Fruit fly (Drosophila melanogaster) whole organism, embryonic: ENCODE data around the gene CG44006.

ENCODE experiments used
- Asciz ChIP-seq: fragments of 200-800 bp; sonication (Bioruptor generic); optimal IDR thresholded peaks from 2 replicates; lab custom pipeline; 2017; ENCODE audit warnings: missing biosample characterization, mild to moderate bottlenecking, missing genetic modification characterization, missing genetic modification reagents
- CG10209 ChIP-seq: fragments of 200-800 bp; sonication (Bioruptor generic); optimal IDR thresholded peaks from 3 replicates; lab custom pipeline; 2017; ENCODE audit warnings: missing biosample characterization, mild to moderate bottlenecking, missing genetic modification characterization, missing genetic modification reagents
- CG10274 ChIP-seq: fragments of 200-800 bp; sonication (Bioruptor generic); optimal IDR thresholded peaks from 3 replicates; lab custom pipeline; 2017; ENCODE audit warnings: missing biosample characterization, mild to moderate bottlenecking, missing genetic modification characterization
- CG11560 ChIP-seq: fragments of 200-800 bp; sonication (Bioruptor generic); IDR thresholded peaks from 3 replicates; pipeline ENCODE4 v1.3.6; 2022; ENCODE audit warnings: missing biosample characterization, missing genetic modification characterization
- CG13296 ChIP-seq: fragments of 200-800 bp; sonication (Bioruptor generic); optimal IDR thresholded peaks from 3 replicates; lab custom pipeline; 2018; ENCODE audit warnings: missing biosample characterization, mild to moderate bottlenecking, missing genetic modification characterization
- CG13624 ChIP-seq: fragments of 200-800 bp; sonication (Bioruptor generic); optimal IDR thresholded peaks from 2 replicates; lab custom pipeline; 2016; ENCODE audit warnings: missing biosample characterization, missing genetic modification characterization
- CG15073 ChIP-seq: fragments of 200-800 bp; sonication (Bioruptor generic); optimal IDR thresholded peaks from 2 replicates; lab custom pipeline; 2016; ENCODE audit warnings: missing biosample characterization, missing genetic modification characterization
- CG1529 ChIP-seq: fragments of 200-800 bp; sonication (Bioruptor generic); optimal IDR thresholded peaks from 3 replicates; lab custom pipeline; 2018; ENCODE audit warnings: missing biosample characterization, missing genetic modification characterization
- CG34376 ChIP-seq: fragments of 200-800 bp; sonication (Bioruptor generic); optimal IDR thresholded peaks from 2 replicates; lab custom pipeline; 2018; ENCODE audit warnings: missing biosample characterization, mild to moderate bottlenecking, missing genetic modification characterization
- CG3838 ChIP-seq: fragments of 200-800 bp; sonication (Bioruptor generic); optimal IDR thresholded peaks from 3 replicates; lab custom pipeline; 2016; ENCODE audit warnings: missing biosample characterization, missing genetic modification characterization
- CG4282 ChIP-seq: fragments of 200-800 bp; sonication (Bioruptor generic); optimal IDR thresholded peaks from 2 replicates; lab custom pipeline; 2016; ENCODE audit warnings: missing biosample characterization, missing genetic modification characterization
- CG6272 ChIP-seq: fragments of 200-800 bp; sonication (Bioruptor generic); IDR thresholded peaks from 2 replicates; pipeline ENCODE4 v1.3.6; 2022; ENCODE audit warnings: missing biosample characterization, missing genetic modification characterization
- CG8089 ChIP-seq: fragments of 200-800 bp; sonication (Bioruptor generic); optimal IDR thresholded peaks from 3 replicates; lab custom pipeline; 2016; ENCODE audit warnings: missing biosample characterization, missing genetic modification characterization
- CG9932 ChIP-seq: fragments of 200-800 bp; sonication (Bioruptor generic); IDR thresholded peaks from 2 replicates; pipeline ENCODE4 v1.3.6; 2022; ENCODE audit warnings: missing biosample characterization, missing genetic modification characterization
- CTCF ChIP-seq: fragments of 200-800 bp; sonication (Bioruptor generic); optimal IDR thresholded peaks from 2 replicates; lab custom pipeline; 2017; ENCODE audit warnings: missing biosample characterization, mild to moderate bottlenecking, missing genetic modification characterization, moderate library complexity
- Chrac-16 ChIP-seq: fragments of 200-800 bp; sonication (Bioruptor generic); optimal IDR thresholded peaks from 3 replicates; lab custom pipeline; 2016; ENCODE audit warnings: missing biosample characterization, missing genetic modification characterization
- Doc2 ChIP-seq: fragments of 200-800 bp; sonication (Bioruptor generic); IDR thresholded peaks from 2 replicates; pipeline ENCODE4 v1.3.6; 2022; ENCODE audit warnings: missing biosample characterization, missing genetic modification characterization
- E2f1 ChIP-seq: fragments of 200-800 bp; sonication (Bioruptor generic); IDR thresholded peaks from 2 replicates; pipeline ENCODE4 v1.3.6; 2022; ENCODE audit warnings: missing biosample characterization, missing genetic modification characterization
- HLHmδ ChIP-seq: fragments of 200-800 bp; sonication (Bioruptor generic); optimal IDR thresholded peaks from 2 replicates; lab custom pipeline; 2018; ENCODE audit warnings: missing biosample characterization, mild to moderate bottlenecking, missing genetic modification characterization, moderate library complexity
- HmgZ ChIP-seq: fragments of 200-800 bp; sonication (Bioruptor generic); optimal IDR thresholded peaks from 2 replicates; lab custom pipeline; 2018; ENCODE audit warnings: missing biosample characterization, mild to moderate bottlenecking, missing genetic modification characterization
- Hmx ChIP-seq: fragments of 200-800 bp; sonication (Bioruptor generic); optimal IDR thresholded peaks from 2 replicates; lab custom pipeline; 2016; ENCODE audit warnings: missing biosample characterization, missing genetic modification characterization
- Neu2 ChIP-seq: fragments of 200-800 bp; sonication (Bioruptor generic); optimal IDR thresholded peaks from 3 replicates; lab custom pipeline; 2016; ENCODE audit warnings: missing biosample characterization, missing genetic modification characterization, borderline replicate concordance
- Oaz ChIP-seq: fragments of 200-800 bp; sonication (Bioruptor generic); IDR thresholded peaks from 2 replicates; pipeline ENCODE4 v1.3.6; 2022; ENCODE audit warnings: missing biosample characterization, missing genetic modification characterization
- Sin3A ChIP-seq: fragments of >200 bp; optimal IDR thresholded peaks from 2 replicates; lab custom pipeline; 2018
- Sry-δ ChIP-seq: fragments of 200-800 bp; sonication (Bioruptor generic); optimal IDR thresholded peaks from 2 replicates; lab custom pipeline; 2016; ENCODE audit warnings: missing biosample characterization, missing genetic modification characterization
- Vsx1 ChIP-seq: fragments of 200-800 bp; sonication (Bioruptor generic); optimal IDR thresholded peaks from 2 replicates; lab custom pipeline; 2017; ENCODE audit warnings: missing biosample characterization, mild to moderate bottlenecking, missing genetic modification characterization, missing genetic modification reagents
- YL-1 ChIP-seq: fragments of 200-800 bp; sonication (Bioruptor generic); optimal IDR thresholded peaks from 3 replicates; lab custom pipeline; 2017; ENCODE audit warnings: missing biosample characterization, mild to moderate bottlenecking, missing genetic modification characterization
- abd-A ChIP-seq: fragments of 200-800 bp; sonication (Bioruptor generic); optimal IDR thresholded peaks from 3 replicates; lab custom pipeline; 2019; ENCODE audit warnings: missing biosample characterization, mild to moderate bottlenecking, missing genetic modification characterization, moderate library complexity
- aop ChIP-seq: fragments of 200-800 bp; sonication (Bioruptor generic); IDR thresholded peaks from 2 replicates; pipeline ENCODE4 v1.3.6; 2022; ENCODE audit warnings: missing biosample characterization, missing genetic modification characterization
- bab2 ChIP-seq: fragments of 200-800 bp; sonication (Bioruptor generic); optimal IDR thresholded peaks from 2 replicates; lab custom pipeline; 2016; ENCODE audit warnings: missing biosample characterization, missing genetic modification characterization
- bigmax ChIP-seq: fragments of 200-800 bp; sonication (Bioruptor generic); optimal IDR thresholded peaks from 2 replicates; lab custom pipeline; 2018; ENCODE audit warnings: missing biosample characterization, mild to moderate bottlenecking, missing genetic modification characterization
- chn ChIP-seq: fragments of 200-800 bp; sonication (Bioruptor generic); optimal IDR thresholded peaks from 2 replicates; lab custom pipeline; 2016; ENCODE audit warnings: missing biosample characterization, missing genetic modification characterization
- cwo ChIP-seq: fragments of 200-800 bp; sonication (Bioruptor generic); optimal IDR thresholded peaks from 3 replicates; lab custom pipeline; 2017; ENCODE audit warnings: missing biosample characterization, missing genetic modification characterization, mild to moderate bottlenecking, moderate library complexity, missing genetic modification reagents
- emc ChIP-seq: fragments of 200-800 bp; sonication (Bioruptor generic); optimal IDR thresholded peaks from 2 replicates; lab custom pipeline; 2016; ENCODE audit warnings: missing biosample characterization, missing genetic modification characterization
- ems ChIP-seq: fragments of 200-800 bp; sonication (Bioruptor generic); optimal IDR thresholded peaks from 3 replicates; lab custom pipeline; 2016; ENCODE audit warnings: missing biosample characterization, missing genetic modification characterization
- esg ChIP-seq: fragments of 200-800 bp; sonication (Bioruptor generic); conservative IDR thresholded peaks from 2 replicates; pipeline ENCODE4 v1.3.6; 2022; ENCODE audit warnings: missing biosample characterization, missing genetic modification characterization
- fd102C ChIP-seq: fragments of 200-800 bp; sonication (Bioruptor generic); optimal IDR thresholded peaks from 2 replicates; lab custom pipeline; 2018; ENCODE audit warnings: missing biosample characterization, mild to moderate bottlenecking, missing genetic modification characterization, moderate library complexity
- gt ChIP-seq: fragments of 200-800 bp; sonication (Bioruptor generic); IDR thresholded peaks from 2 replicates; pipeline ENCODE4 v1.3.6; 2022; ENCODE audit warnings: missing biosample characterization, missing genetic modification characterization
- hth ChIP-seq: fragments of >200 bp; optimal IDR thresholded peaks from 2 replicates; lab custom pipeline; 2017; ENCODE audit warnings: inconsistent platforms
- lola ChIP-seq, 3 experiments: fragments of >200 bp in 2 of 3; fragments of 200-800 bp in 1 of 3; sonication (Bioruptor generic) in 1 of 3; optimal IDR thresholded peaks; 2 replicates each; lab custom pipeline; 2017 to 2019; ENCODE audit warnings: missing biosample characterization in 3 of 3, missing genetic modification characterization in 3 of 3, mild to moderate bottlenecking in 1 of 3, moderate library complexity in 1 of 3
- mld ChIP-seq: fragments of 200-800 bp; sonication (Bioruptor generic); IDR thresholded peaks from 3 replicates; pipeline ENCODE4 v1.3.6; 2022; ENCODE audit warnings: missing biosample characterization, missing genetic modification characterization; ENCODE audit not compliant: partially characterized antibody
- phol ChIP-seq: fragments of 200-800 bp; sonication (Bioruptor generic); optimal IDR thresholded peaks from 3 replicates; lab custom pipeline; 2018; ENCODE audit warnings: missing biosample characterization, mild to moderate bottlenecking, missing genetic modification characterization, moderate library complexity
- sd ChIP-seq: fragments of 200-800 bp; sonication (Bioruptor generic); optimal IDR thresholded peaks from 3 replicates; lab custom pipeline; 2018; ENCODE audit warnings: missing biosample characterization, mild to moderate bottlenecking, missing genetic modification characterization, moderate library complexity
- sim ChIP-seq: fragments of 200-800 bp; sonication (Bioruptor generic); IDR thresholded peaks from 2 replicates; pipeline ENCODE4 v1.3.6; 2022; ENCODE audit warnings: missing biosample characterization, missing genetic modification characterization
- sug ChIP-seq: fragments of 200-800 bp; optimal IDR thresholded peaks from 2 replicates; lab custom pipeline; 2019; ENCODE audit warnings: missing biosample characterization, mild to moderate bottlenecking, missing genetic modification characterization, moderate library complexity
- tin ChIP-seq: fragments of 200-800 bp; sonication (Bioruptor generic); optimal IDR thresholded peaks from 3 replicates; lab custom pipeline; 2016; ENCODE audit warnings: missing biosample characterization, missing genetic modification characterization
- ttk ChIP-seq: fragments of 200-800 bp; sonication (Bioruptor generic); IDR thresholded peaks from 2 replicates; pipeline ENCODE4 v2.1.2; 2022; ENCODE audit warnings: missing biosample characterization, missing genetic modification characterization
- vnd ChIP-seq: fragments of 200-800 bp; sonication (Bioruptor generic); IDR thresholded peaks from 3 replicates; pipeline ENCODE4 v1.3.6; 2022; ENCODE audit warnings: missing biosample characterization, missing genetic modification characterization; ENCODE audit not compliant: partially characterized antibody
- vvl ChIP-seq: fragments of 200-800 bp; sonication (Bioruptor generic); IDR thresholded peaks from 2 replicates; pipeline ENCODE4 v1.3.6; 2022; ENCODE audit warnings: missing biosample characterization, missing genetic modification characterization
- wek ChIP-seq: fragments of 200-800 bp; sonication (Bioruptor generic); optimal IDR thresholded peaks from 3 replicates; lab custom pipeline; 2018; ENCODE audit warnings: missing biosample characterization, mild to moderate bottlenecking, missing genetic modification characterization, moderate library complexity

Gene CG44006

dm6 chr3L:18019645-18020509 lies 50.1 kb downstream of the CG44006 start (continued):
- TF ChIP-seq abd-A (tag; lab: Kevin White, UChicago) (peak; percentile 21), Doc2 (GFP tag; lab: Robert Waterston, UW) (no peak), chn (GFP tag; lab: Kevin White, UChicago) (peak; percentile 79), CG9932 (GFP tag; lab: Robert Waterston, UW) (peak; percentile 78), Chrac-16 (GFP tag; lab: Kevin White, UChicago) (peak; percentile 72), Neu2 (peak; percentile 56), Oaz (peak; percentile 61), sim (GFP tag; lab: Robert Waterston, UW) (peak; percentile 80; the same call in 1 of the 2 replicates), Vsx1 (GFP tag; lab: Kevin White, UChicago) (peak; percentile 78), CG13624 (GFP tag; lab: Kevin White, UChicago) (peak; percentile 81), CG4282 (GFP tag; lab: Kevin White, UChicago) (no peak), CG15073 (GFP tag; lab: Kevin White, UChicago) (no peak), HLHmδ (peak; percentile 84), esg (GFP tag; lab: Robert Waterston, UW) (no peak), lola (GFP tag; optimal IDR thresholded peaks at IDR 0.05; lab: Kevin White, UChicago) (peak in 1 of 3 experiments; percentile 39), HmgZ (tag; lab: Kevin White, UChicago) (peak; percentile 87), mld (no peak), sd (tag; lab: Kevin White, UChicago) (peak; percentile 76), ems (GFP tag; lab: Kevin White, UChicago) (peak; percentile 83), YL-1 (GFP tag; lab: Kevin White, UChicago) (peak; percentile 76), CG1529 (GFP tag; lab: Kevin White, UChicago) (peak; percentile 87), bab2 (peak; percentile 72), gt (GFP tag; lab: Robert Waterston, UW) (peak; percentile 26; the same call in 1 of the 2 replicates), tin (GFP tag; lab: Kevin White, UChicago) (peak; percentile 84), CG34376 (peak; percentile 92), ttk (peak; percentile 54; the same call in 1 of the 2 replicates), fd102C (GFP tag; lab: Kevin White, UChicago) (peak; percentile 35), CG6272 (peak; percentile 25; the same call in 1 of the 2 replicates), Asciz (GFP tag; lab: Kevin White, UChicago) (peak; percentile 91), aop (GFP tag; lab: Robert Waterston, UW) (no peak), CTCF (GFP tag; lab: Kevin White, UChicago) (peak; percentile 99), Sin3A (lab: Kevin White, UChicago) (no peak), wek (GFP tag; lab: Kevin White, UChicago) (peak; percentile 70), CG13296 (peak; percentile 88), sug (tag; lab: Kevin White, UChicago) (peak; percentile 82), Sry-δ (peak; percentile 45), E2f1 (peak; percentile 75), hth (lab: Kevin White, UChicago) (no peak), CG8089 (GFP tag; lab: Kevin White, UChicago) (peak; percentile 80), emc (GFP tag; lab: Kevin White, UChicago) (no peak), phol (peak; percentile 61), CG10209 (peak; percentile 81), Hmx (GFP tag; lab: Kevin White, UChicago) (peak; percentile 45), bigmax (GFP tag; lab: Kevin White, UChicago) (peak; percentile 60), vnd (GFP tag; lab: Robert Waterston, UW) (no peak), CG3838 (peak; percentile 29), CG11560 (tag; lab: Robert Waterston, UW) (no peak), vvl (GFP tag; lab: Robert Waterston, UW) (peak; percentile 89), cwo (GFP tag; lab: Kevin White, UChicago) (peak; percentile 33), CG10274 (peak; percentile 74)
